Worm (Caenorhabditis elegans) whole organism, L4 larva: ENCODE data around the gene F46E10.2.

Source experiments
- D1046.2 ChIP-seq: fragments of 200-800 bp; sonication (Bioruptor generic); IDR thresholded peaks from 2 replicates; pipeline ENCODE4 v1.3.6; 2022; ENCODE audit warnings: missing genetic modification characterization, missing compliant biosample characterization
- F49E8.2 ChIP-seq: sonication (generic microtip); optimal IDR thresholded peaks from 2 replicates; lab custom pipeline; 2016; ENCODE audit warnings: missing compliant biosample characterization, mild to moderate bottlenecking, missing genetic modification characterization, borderline replicate concordance
- Y105C5A.15 ChIP-seq: fragments of 200-800 bp; sonication (Bioruptor generic); IDR thresholded peaks from 2 replicates; pipeline ENCODE4 v1.3.6; 2022; ENCODE audit warnings: missing genetic modification characterization, missing compliant biosample characterization
- ama-1 ChIP-seq: fragments of 150-350 bp; optimal IDR thresholded peaks from 2 replicates; lab custom pipeline; 2014; ENCODE audit warnings: inconsistent platforms, mixed read lengths
- arid-1 ChIP-seq: fragments of 200-800 bp; sonication (Bioruptor generic); conservative IDR thresholded peaks from 2 replicates; pipeline ENCODE4 v1.3.6; 2022; ENCODE audit warnings: missing genetic modification reagents, missing genetic modification characterization, missing compliant biosample characterization
- ceh-32 ChIP-seq: sonication (generic microtip); optimal IDR thresholded peaks from 2 replicates; lab custom pipeline; 2016; ENCODE audit warnings: mild to moderate bottlenecking, missing genetic modification characterization, missing compliant biosample characterization; ENCODE audit not compliant: poor library complexity
- ceh-44 ChIP-seq: fragments of 200-800 bp; sonication (Bioruptor generic); IDR thresholded peaks from 2 replicates; pipeline ENCODE4 v1.3.6; 2022; ENCODE audit warnings: missing genetic modification reagents, missing genetic modification characterization, missing compliant biosample characterization
- daf-12 ChIP-seq: fragments of 150-350 bp; optimal IDR thresholded peaks from 2 replicates; lab custom pipeline; 2014; ENCODE audit warnings: missing biosample characterization, missing genetic modification reagents, missing genetic modification characterization
- dmd-6 ChIP-seq: fragments of 200-800 bp; sonication (Bioruptor generic); IDR thresholded peaks from 2 replicates; pipeline ENCODE4 v1.3.6; 2022; ENCODE audit warnings: missing genetic modification reagents, missing genetic modification characterization, missing compliant biosample characterization
- dmd-8 ChIP-seq: fragments of 200-800 bp; sonication (Bioruptor generic); IDR thresholded peaks from 2 replicates; pipeline ENCODE4 v1.3.6; 2022; ENCODE audit warnings: missing genetic modification characterization, missing compliant biosample characterization
- dmd-9 ChIP-seq: fragments of 200-800 bp; sonication (Bioruptor generic); IDR thresholded peaks from 2 replicates; pipeline ENCODE4 v1.3.6; 2022; ENCODE audit warnings: missing genetic modification reagents, missing genetic modification characterization, missing compliant biosample characterization
- dve-1 ChIP-seq: sonication (generic microtip); optimal IDR thresholded peaks from 2 replicates; lab custom pipeline; 2017; ENCODE audit warnings: antibody characterized with exemption, mild to moderate bottlenecking, missing genetic modification characterization, missing compliant biosample characterization; ENCODE audit not compliant: insufficient read depth
- egl-43 ChIP-seq: fragments of 200-800 bp; sonication (Bioruptor generic); IDR thresholded peaks from 2 replicates; pipeline ENCODE4 v1.3.6; 2022; ENCODE audit warnings: missing genetic modification reagents, missing genetic modification characterization, missing compliant biosample characterization
- fos-1 ChIP-seq: fragments of 150-350 bp; optimal IDR thresholded peaks from 2 replicates; lab custom pipeline; 2014; ENCODE audit warnings: missing biosample characterization, missing genetic modification characterization
- gei-8 ChIP-seq: fragments of 200-800 bp; sonication (Bioruptor generic); optimal IDR thresholded peaks from 2 replicates; lab custom pipeline; 2018; ENCODE audit warnings: mild to moderate bottlenecking, missing genetic modification characterization, missing compliant biosample characterization
- lin-29 ChIP-seq: fragments of 200-800 bp; sonication (Bioruptor generic); IDR thresholded peaks from 2 replicates; pipeline ENCODE4 v1.3.6; 2022; ENCODE audit warnings: missing genetic modification reagents, missing genetic modification characterization, missing compliant biosample characterization
- lin-39 ChIP-seq: fragments of 150-350 bp; optimal IDR thresholded peaks from 2 replicates; lab custom pipeline; 2014; ENCODE audit warnings: missing biosample characterization, missing genetic modification reagents, missing genetic modification characterization
- lir-3 ChIP-seq: sonication (generic microtip); optimal IDR thresholded peaks from 2 replicates; lab custom pipeline; 2016; ENCODE audit warnings: mild to moderate bottlenecking, missing genetic modification characterization, missing compliant biosample characterization
- lsy-2 ChIP-seq, 2 experiments: fragments of 150-350 bp in 1 of 2; sonication (generic microtip) in 1 of 2; optimal IDR thresholded peaks; 2 replicates each; lab custom pipeline; 2014 to 2017; ENCODE audit warnings: missing biosample characterization in 2 of 2, missing genetic modification characterization in 2 of 2
- mdl-1 ChIP-seq, 2 experiments: fragments of 150-350 bp in 1 of 2; sonication (generic microtip) in 1 of 2; optimal IDR thresholded peaks; 2 replicates each; lab custom pipeline; 2014 to 2017; ENCODE audit warnings: missing biosample characterization in 2 of 2, missing genetic modification characterization in 2 of 2
- mxl-2 ChIP-seq: fragments of 200-800 bp; sonication (Bioruptor generic); conservative IDR thresholded peaks from 2 replicates; pipeline ENCODE4 v1.3.6; 2022; ENCODE audit warnings: missing genetic modification reagents, missing genetic modification characterization, missing compliant biosample characterization
- nhr-10 ChIP-seq: fragments of 150-350 bp; optimal IDR thresholded peaks from 2 replicates; lab custom pipeline; 2014; ENCODE audit warnings: missing biosample characterization, missing genetic modification characterization
- nhr-102 ChIP-seq: sonication (generic microtip); optimal IDR thresholded peaks from 2 replicates; lab custom pipeline; 2016; ENCODE audit warnings: mild to moderate bottlenecking, missing genetic modification characterization, moderate library complexity, missing compliant biosample characterization
- nhr-11 ChIP-seq: fragments of 150-350 bp; optimal IDR thresholded peaks from 2 replicates; lab custom pipeline; 2014; ENCODE audit warnings: missing biosample characterization, missing genetic modification characterization
- nhr-111 ChIP-seq: fragments of 200-800 bp; sonication (Bioruptor generic); optimal IDR thresholded peaks from 2 replicates; lab custom pipeline; 2018; ENCODE audit warnings: mild to moderate bottlenecking, missing genetic modification characterization, missing compliant biosample characterization
- nhr-237 ChIP-seq: sonication (generic microtip); optimal IDR thresholded peaks from 2 replicates; lab custom pipeline; 2017; ENCODE audit warnings: missing biosample characterization, missing genetic modification characterization
- nhr-25 ChIP-seq: sonication (generic microtip); optimal IDR thresholded peaks from 2 replicates; lab custom pipeline; 2017; ENCODE audit warnings: missing genetic modification characterization, mild to moderate bottlenecking, missing compliant biosample characterization, antibody characterized with exemption, moderate library complexity, borderline replicate concordance; ENCODE audit not compliant: insufficient read depth
- nhr-28 ChIP-seq: fragments of 150-350 bp; optimal IDR thresholded peaks from 2 replicates; lab custom pipeline; 2014; ENCODE audit warnings: missing biosample characterization, missing genetic modification characterization
- nhr-42 ChIP-seq: fragments of 200-800 bp; sonication (Bioruptor generic); IDR thresholded peaks from 2 replicates; pipeline ENCODE4 v1.3.6; 2022; ENCODE audit warnings: missing genetic modification characterization, missing compliant biosample characterization
- pha-4 ChIP-seq, 2 experiments: fragments of 150-350 bp in 1 of 2; fragments of 200-800 bp in 1 of 2; sonication (Bioruptor generic) in 1 of 2; IDR thresholded peaks in 1 of 2; optimal IDR thresholded peaks in 1 of 2; 2 replicates each; pipeline versions ENCODE4 v1.3.6 to Lab custom; 2014 to 2022; ENCODE audit warnings: missing genetic modification characterization in 2 of 2, missing genetic modification reagents in 2 of 2, missing biosample characterization in 1 of 2, missing compliant biosample characterization in 1 of 2
- snpc-4 ChIP-seq: fragments of 150-350 bp; optimal IDR thresholded peaks from 2 replicates; lab custom pipeline; 2014; ENCODE audit warnings: missing biosample characterization, missing genetic modification characterization
- spr-1 ChIP-seq: sonication (generic microtip); optimal IDR thresholded peaks from 2 replicates; lab custom pipeline; 2016; ENCODE audit warnings: mild to moderate bottlenecking, missing genetic modification characterization, missing compliant biosample characterization
- tra-1 ChIP-seq: fragments of 200-800 bp; sonication (Bioruptor generic); IDR thresholded peaks from 2 replicates; pipeline ENCODE4 v1.3.6; 2022; ENCODE audit warnings: missing genetic modification reagents, missing genetic modification characterization, missing compliant biosample characterization
- unc-130 ChIP-seq: sonication (generic microtip); optimal IDR thresholded peaks from 2 replicates; lab custom pipeline; 2016; ENCODE audit warnings: missing genetic modification reagents, missing genetic modification characterization, missing compliant biosample characterization
- vab-7 ChIP-seq: fragments of 200-800 bp; sonication (Bioruptor generic); IDR thresholded peaks from 2 replicates; pipeline ENCODE4 v1.3.6; 2022; ENCODE audit warnings: missing genetic modification reagents, missing genetic modification characterization, missing compliant biosample characterization
- zip-11 ChIP-seq: fragments of 200-800 bp; sonication (Bioruptor generic); IDR thresholded peaks from 2 replicates; pipeline ENCODE4 v1.3.6; 2022; ENCODE audit warnings: missing genetic modification characterization, missing compliant biosample characterization
- zip-2 ChIP-seq: fragments of 150-350 bp; optimal IDR thresholded peaks from 2 replicates; lab custom pipeline; 2014; ENCODE audit warnings: missing biosample characterization, missing genetic modification characterization

F46E10.2 gene

ce11 chrV:6551707-6552390 lies 31.6 kb downstream of the F46E10.2 start, which contains the start of gene twk-10 (continued):
- peak; percentile 60 for TF ChIP-seq dmd-6 (GFP tag; lab: Robert Waterston, UW)
- no peak for TF ChIP-seq ceh-32 (tag; lab: Kevin White, UChicago)
- peak; percentile 63 for TF ChIP-seq dve-1 (tag; lab: Kevin White, UChicago)
- peak; percentile 21 for TF ChIP-seq unc-130
- TF ChIP-seq nhr-25 (tag; lab: Kevin White, UChicago), result no peak
- TF ChIP-seq zip-2 (tag; lab: Kevin White, UChicago), result no peak
- TF ChIP-seq nhr-237 (tag; lab: Kevin White, UChicago), result no peak
- 0 out of 2 replicates have a peak, but pooled peaks have one; percentile 49 for TF ChIP-seq D1046.2 (GFP tag; lab: Robert Waterston, UW)
- TF ChIP-seq lin-39, result no peak
- no peak for TF ChIP-seq lin-29 (GFP tag; lab: Robert Waterston, UW)
- TF ChIP-seq ceh-44, result peak; percentile 70; the same call in 1 of the 2 replicates
- TF ChIP-seq nhr-28 (tag; lab: Kevin White, UChicago), result peak; percentile 26
- no peak for TF ChIP-seq nhr-11
- TF ChIP-seq F49E8.2 (tag; lab: Kevin White, UChicago), result no peak
- TF ChIP-seq nhr-10 (tag; lab: Kevin White, UChicago), result no peak
- TF ChIP-seq vab-7 (GFP tag; lab: Robert Waterston, UW), result peak; percentile 78
- no peak; the same call in 1 of the 2 replicates for TF ChIP-seq egl-43 (GFP tag; lab: Robert Waterston, UW)
- no peak for TF ChIP-seq fos-1
- no peak for TF ChIP-seq lsy-2 (tag; optimal IDR thresholded peaks at IDR 0.05; lab: Kevin White, UChicago)
- no peak for TF ChIP-seq lir-3 (tag; lab: Kevin White, UChicago)
- 0 out of 2 replicates have a peak, but pooled peaks have one; percentile 70 for TF ChIP-seq dmd-9
- TF ChIP-seq gei-8, result no peak
- TF ChIP-seq nhr-111 (GFP tag; lab: Kevin White, UChicago), result peak; percentile 21
- no peak for TF ChIP-seq nhr-42 (GFP tag; lab: Robert Waterston, UW)
- peak; percentile 83 for TF ChIP-seq tra-1
- no peak for TF ChIP-seq nhr-102 (tag; lab: Kevin White, UChicago)
- no peak for TF ChIP-seq mxl-2
- no peak for TF ChIP-seq Y105C5A.15 (GFP tag; lab: Robert Waterston, UW)
- TF ChIP-seq dmd-8 (GFP tag; lab: Robert Waterston, UW), result peak; percentile 76; the same call in 1 of the 2 replicates
- TF ChIP-seq zip-11 (GFP tag; lab: Robert Waterston, UW), result no peak
- TF ChIP-seq spr-1, result no peak
- peak; percentile 76; the same call in 1 of the 2 replicates for TF ChIP-seq pha-4 (GFP tag; IDR thresholded peaks at IDR 0.05; lab: Robert Waterston, UW)
- no peak for TF ChIP-seq pha-4 (tag; optimal IDR thresholded peaks at IDR 0.05; lab: Kevin White, UChicago)
- TF ChIP-seq snpc-4, result no peak
- TF ChIP-seq daf-12 (tag; lab: Kevin White, UChicago), result no peak
- TF ChIP-seq, all 104 proteins: peak for 32

DNA sequence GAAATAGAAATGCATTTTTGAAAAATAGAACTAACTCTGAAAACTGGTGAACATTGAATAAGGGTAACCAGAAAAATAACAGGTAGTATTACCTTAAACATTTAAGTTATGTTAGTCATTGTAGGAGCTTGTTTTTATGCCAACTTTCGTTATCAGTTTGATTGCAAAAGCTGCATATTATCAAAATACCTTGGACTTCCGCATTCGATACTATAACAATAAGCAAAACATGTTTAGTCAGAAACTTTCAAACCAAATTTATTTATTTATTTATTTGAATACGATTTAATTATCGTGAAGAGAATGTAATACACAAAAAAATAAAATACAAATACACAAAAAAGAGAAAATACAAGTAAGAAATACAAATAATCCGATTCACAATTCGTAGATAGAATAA lies 34.1 kb downstream of the F46E10.2 start, which contains the start of gene K04A8.19:
Gene K04A8.19, minus strand, starts transcription at position 101 of the 400 bp plus-strand sequence.
- TF ChIP-seq lsy-2 (tag; optimal IDR thresholded peaks at IDR 0.05; lab: Kevin White, UChicago), result no peak
- TF ChIP-seq dmd-8 (GFP tag; lab: Robert Waterston, UW), result no peak
- no peak for TF ChIP-seq egl-43 (GFP tag; lab: Robert Waterston, UW)

DNA sequence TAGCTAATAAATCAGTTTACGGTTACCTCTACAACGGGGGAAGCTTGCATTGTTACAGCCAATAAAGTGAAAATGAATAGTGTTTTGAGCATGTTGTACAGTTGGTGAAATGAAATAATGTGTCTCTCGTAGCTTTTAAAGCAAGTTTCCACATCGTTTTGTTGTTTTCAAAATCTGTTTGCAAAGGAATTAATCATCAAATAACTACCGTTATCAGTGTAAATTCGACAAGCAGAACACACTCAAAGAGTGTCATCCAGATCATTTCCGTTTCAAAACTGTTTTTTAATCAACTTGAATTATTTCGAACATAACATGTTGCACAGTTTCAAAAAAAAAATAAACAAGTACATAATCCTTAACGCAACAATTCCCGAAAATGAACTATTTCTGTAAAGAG lies 36.8 kb downstream of the F46E10.2 start, which contains the start of gene spp-27:
Gene spp-27, minus strand, starts transcription at position 101 of the 400 bp plus-strand sequence.
- TF ChIP-seq ama-1 (no peak), Y105C5A.15 (GFP tag; lab: Robert Waterston, UW) (no peak), nhr-237 (tag; lab: Kevin White, UChicago) (no peak), ceh-32 (tag; lab: Kevin White, UChicago) (no peak), nhr-11 (no peak), mdl-1 (tag; optimal IDR thresholded peaks at IDR 0.05; lab: Kevin White, UChicago) (no peak), arid-1 (GFP tag; lab: Robert Waterston, UW) (no peak)
- TF ChIP-seq, all 104 proteins: peak for 0
